Comparison of ENCODE assay signal across 1 fruit fly cellular context in genomic region chr3R:15836864-15837824, dm6.
A peak's percentile ranks its signal among the peaks of the same experiment; 100 is the strongest.
TF ChIP-seq lines count a peak whose summit lies in the region.

Gene ND-23, minus strand, starts transcription at chr3R:15837117.
Gene spn-E, plus strand, starts transcription at chr3R:15837419.

TF ChIP-seq in whole organism, embryonic, 481 proteins besides CTCF, POLR2A, EP300 and RAD21 (continued from another document and continues in another):
- TF ChIP-seq gcm2 (GFP tag; optimal IDR thresholded peaks at IDR 0.05; lab: Kevin White, UChicago), result no peak
- TF ChIP-seq CG2889 (GFP tag; IDR thresholded peaks at IDR 0.05; lab: Robert Waterston, UW), result no peak
- no peak for TF ChIP-seq ftz-f1 (GFP tag; optimal IDR thresholded peaks at IDR 0.05; lab: Kevin White, UChicago)
- peak; percentile 62; the same call in 1 of the 2 replicates for TF ChIP-seq Rfx (GFP tag; IDR thresholded peaks at IDR 0.05; lab: Robert Waterston, UW)
- TF ChIP-seq so (GFP tag; IDR thresholded peaks at IDR 0.05; lab: Robert Waterston, UW), result no peak
- TF ChIP-seq CG17912 (GFP tag; optimal IDR thresholded peaks at IDR 0.05; lab: Kevin White, UChicago), result no peak
- peak; percentile 79 for TF ChIP-seq stwl (tag; optimal IDR thresholded peaks at IDR 0.05; lab: Kevin White, UChicago)
- no peak for TF ChIP-seq CG12071 (GFP tag; optimal IDR thresholded peaks at IDR 0.05; lab: Kevin White, UChicago)
- TF ChIP-seq amos (GFP tag; IDR thresholded peaks at IDR 0.05; lab: Robert Waterston, UW; ENCODE audit: partially characterized antibody), result peak; percentile 69
- no peak for TF ChIP-seq fru (optimal IDR thresholded peaks at IDR 0.05; lab: Kevin White, UChicago)
- TF ChIP-seq pho (GFP tag; optimal IDR thresholded peaks at IDR 0.05; lab: Kevin White, UChicago), result no peak
- peak; percentile 48 for TF ChIP-seq ssp (GFP tag; IDR thresholded peaks at IDR 0.05; lab: Robert Waterston, UW)
- no peak for TF ChIP-seq en (GFP tag; optimal IDR thresholded peaks at IDR 0.05; lab: Kevin White, UChicago)
- TF ChIP-seq CG32767 (GFP tag; IDR thresholded peaks at IDR 0.05; lab: Robert Waterston, UW), result no peak
- no peak for TF ChIP-seq Hand (GFP tag; optimal IDR thresholded peaks at IDR 0.05; lab: Kevin White, UChicago)
- no peak for TF ChIP-seq Tbp (GFP tag; optimal IDR thresholded peaks at IDR 0.05; lab: Kevin White, UChicago)
- peak; percentile 72 for TF ChIP-seq CG9932 (GFP tag; IDR thresholded peaks at IDR 0.05; lab: Robert Waterston, UW)
- TF ChIP-seq mam (GFP tag; optimal IDR thresholded peaks at IDR 0.05; lab: Kevin White, UChicago), result peak; percentile 1
- no peak for TF ChIP-seq CG9437 (GFP tag; optimal IDR thresholded peaks at IDR 0.05; lab: Kevin White, UChicago)
- TF ChIP-seq Fer1 (GFP tag; optimal IDR thresholded peaks at IDR 0.05; lab: Kevin White, UChicago), result no peak
- no peak for TF ChIP-seq CG18011 (GFP tag; optimal IDR thresholded peaks at IDR 0.05; lab: Kevin White, UChicago)
- TF ChIP-seq dm (GFP tag; optimal IDR thresholded peaks at IDR 0.05; lab: Kevin White, UChicago), result no peak
- no peak for TF ChIP-seq CG4854 (GFP tag; optimal IDR thresholded peaks at IDR 0.05; lab: Kevin White, UChicago)
- no peak for TF ChIP-seq eyg (GFP tag; optimal IDR thresholded peaks at IDR 0.05; lab: Kevin White, UChicago)
- TF ChIP-seq CG15514 (GFP tag; optimal IDR thresholded peaks at IDR 0.05; lab: Kevin White, UChicago), result peak; percentile 48
- TF ChIP-seq esg (GFP tag; conservative IDR thresholded peaks at IDR 0.05; lab: Robert Waterston, UW), result no peak
- peak; percentile 58 for TF ChIP-seq unpg (GFP tag; optimal IDR thresholded peaks at IDR 0.05; lab: Kevin White, UChicago)
- peak; percentile 6; the same call in 1 of the 2 replicates for TF ChIP-seq Ada2b (GFP tag; IDR thresholded peaks at IDR 0.05; lab: Robert Waterston, UW)
- peak; percentile 24 for TF ChIP-seq CG3281 (GFP tag; optimal IDR thresholded peaks at IDR 0.05; lab: Kevin White, UChicago)
- peak; percentile 82 for TF ChIP-seq row (GFP tag; IDR thresholded peaks at IDR 0.05; lab: Robert Waterston, UW)
- TF ChIP-seq sens-2 (GFP tag; IDR thresholded peaks at IDR 0.05; lab: Robert Waterston, UW), result no peak; the same call in 1 of the 2 replicates
- no peak for TF ChIP-seq Mes4 (GFP tag; optimal IDR thresholded peaks at IDR 0.05; lab: Kevin White, UChicago)
- peak; percentile 24; the same call in 1 of the 2 replicates for TF ChIP-seq Adf1 (GFP tag; IDR thresholded peaks at IDR 0.05; lab: Robert Waterston, UW)
- TF ChIP-seq sima (GFP tag; optimal IDR thresholded peaks at IDR 0.05; lab: Kevin White, UChicago), result no peak
- TF ChIP-seq Spps (tag; optimal IDR thresholded peaks at IDR 0.05; lab: Kevin White, UChicago), result no peak
- no peak for TF ChIP-seq NC2β (GFP tag; optimal IDR thresholded peaks at IDR 0.05; lab: Kevin White, UChicago)
- no peak for TF ChIP-seq crol (GFP tag; IDR thresholded peaks at IDR 0.05; lab: Robert Waterston, UW)
- peak; percentile 82 for TF ChIP-seq Sry-δ (GFP tag; optimal IDR thresholded peaks at IDR 0.05; lab: Kevin White, UChicago)
- peak; percentile 70 for TF ChIP-seq Bgb (GFP tag; IDR thresholded peaks at IDR 0.05; lab: Robert Waterston, UW; ENCODE audit: partially characterized antibody)
- TF ChIP-seq inv (GFP tag; IDR thresholded peaks at IDR 0.05; lab: Robert Waterston, UW; ENCODE audit: partially characterized antibody), result peak; percentile 75
- no peak for TF ChIP-seq CG6813 (GFP tag; optimal IDR thresholded peaks at IDR 0.05; lab: Kevin White, UChicago)
- no peak for TF ChIP-seq CG8359 (GFP tag; optimal IDR thresholded peaks at IDR 0.05; lab: Kevin White, UChicago; ENCODE audit: borderline replicate concordance)
- TF ChIP-seq prd (optimal IDR thresholded peaks at IDR 0.05; lab: Kevin White, UChicago), result no peak
- peak; percentile 58 for TF ChIP-seq prd (GFP tag; IDR thresholded peaks at IDR 0.05; lab: Robert Waterston, UW)
- no peak for TF ChIP-seq CG11560 (tag; IDR thresholded peaks at IDR 0.05; lab: Robert Waterston, UW)
- peak; percentile 86 for TF ChIP-seq unc-4 (GFP tag; IDR thresholded peaks at IDR 0.05; lab: Robert Waterston, UW; ENCODE audit: partially characterized antibody)
- peak; percentile 14; the same call in 1 of the 2 replicates for TF ChIP-seq CG5953 (GFP tag; IDR thresholded peaks at IDR 0.05; lab: Robert Waterston, UW)
- no peak for TF ChIP-seq nau (GFP tag; optimal IDR thresholded peaks at IDR 0.05; lab: Kevin White, UChicago)
- peak; percentile 81 for TF ChIP-seq MESR4 (GFP tag; optimal IDR thresholded peaks at IDR 0.05; lab: Kevin White, UChicago)
- no peak for TF ChIP-seq ab (GFP tag; optimal IDR thresholded peaks at IDR 0.05; lab: Kevin White, UChicago)
- no peak for TF ChIP-seq sqz (GFP tag; optimal IDR thresholded peaks at IDR 0.05; lab: Kevin White, UChicago)
- TF ChIP-seq CG3163 (GFP tag; optimal IDR thresholded peaks at IDR 0.05; lab: Kevin White, UChicago), result no peak
- TF ChIP-seq CG2875 (GFP tag; optimal IDR thresholded peaks at IDR 0.05; lab: Kevin White, UChicago), result no peak
- TF ChIP-seq wdn (GFP tag; IDR thresholded peaks at IDR 0.05; lab: Robert Waterston, UW), result peak; percentile 43; the same call in 1 of the 2 replicates
- peak; percentile 18; the same call in 1 of the 3 replicates for TF ChIP-seq Aef1 (GFP tag; IDR thresholded peaks at IDR 0.05; lab: Robert Waterston, UW)
- TF ChIP-seq exex (tag; optimal IDR thresholded peaks at IDR 0.05; lab: Kevin White, UChicago), result no peak
- TF ChIP-seq bigmax (GFP tag; optimal IDR thresholded peaks at IDR 0.05; lab: Kevin White, UChicago), result peak; percentile 96
- no peak for TF ChIP-seq TFAM (GFP tag; optimal IDR thresholded peaks at IDR 0.05; lab: Kevin White, UChicago)
- no peak for TF ChIP-seq CG3726 (GFP tag; IDR thresholded peaks at IDR 0.05; lab: Robert Waterston, UW)
- peak; percentile 46; the same call in 1 of the 3 replicates for TF ChIP-seq CG14860 (GFP tag; IDR thresholded peaks at IDR 0.05; lab: Robert Waterston, UW; ENCODE audit: partially characterized antibody)
- peak; percentile 48 for TF ChIP-seq CG7372 (GFP tag; IDR thresholded peaks at IDR 0.05; lab: Robert Waterston, UW)
- TF ChIP-seq peb (GFP tag; IDR thresholded peaks at IDR 0.05; lab: Robert Waterston, UW), result no peak
- TF ChIP-seq zen2 (GFP tag; IDR thresholded peaks at IDR 0.05; lab: Robert Waterston, UW; ENCODE audit: partially characterized antibody), result peak; percentile 10; the same call in 1 of the 3 replicates
- no peak for TF ChIP-seq slou (GFP tag; optimal IDR thresholded peaks at IDR 0.05; lab: Kevin White, UChicago)
- TF ChIP-seq CG17829 (tag; optimal IDR thresholded peaks at IDR 0.05; lab: Kevin White, UChicago), result peak; percentile 85
- no peak for TF ChIP-seq CG12104 (GFP tag; optimal IDR thresholded peaks at IDR 0.05; lab: Kevin White, UChicago)
- no peak for TF ChIP-seq Dad (GFP tag; optimal IDR thresholded peaks at IDR 0.05; lab: Kevin White, UChicago)
- no peak for TF ChIP-seq CG12236 (GFP tag; optimal IDR thresholded peaks at IDR 0.05; lab: Kevin White, UChicago)
- TF ChIP-seq btn (GFP tag; optimal IDR thresholded peaks at IDR 0.05; lab: Kevin White, UChicago), result no peak
- TF ChIP-seq chif (GFP tag; optimal IDR thresholded peaks at IDR 0.05; lab: Kevin White, UChicago), result no peak
- TF ChIP-seq phol (tag; optimal IDR thresholded peaks at IDR 0.05; lab: Kevin White, UChicago), result peak; percentile 73
- peak; percentile 29 for TF ChIP-seq az2 (GFP tag; optimal IDR thresholded peaks at IDR 0.05; lab: Kevin White, UChicago)
- no peak for TF ChIP-seq nerfin-1 (tag; optimal IDR thresholded peaks at IDR 0.05; lab: Kevin White, UChicago)
- peak; percentile 53 for TF ChIP-seq Fer2 (tag; optimal IDR thresholded peaks at IDR 0.05; lab: Kevin White, UChicago)
- no peak for TF ChIP-seq CG33213 (GFP tag; optimal IDR thresholded peaks at IDR 0.05; lab: Kevin White, UChicago)
- peak; percentile 77 for TF ChIP-seq CG16813 (GFP tag; IDR thresholded peaks at IDR 0.05; lab: Robert Waterston, UW; ENCODE audit: partially characterized antibody)
- no peak for TF ChIP-seq Mrtf (GFP tag; IDR thresholded peaks at IDR 0.05; lab: Robert Waterston, UW)
- TF ChIP-seq lab (GFP tag; optimal IDR thresholded peaks at IDR 0.05; lab: Kevin White, UChicago), result no peak
- TF ChIP-seq pfk (GFP tag; optimal IDR thresholded peaks at IDR 0.05; lab: Kevin White, UChicago), result no peak
- TF ChIP-seq Dip2 (GFP tag; IDR thresholded peaks at IDR 0.05; lab: Robert Waterston, UW), result no peak
- TF ChIP-seq Atf-2 (GFP tag; optimal IDR thresholded peaks at IDR 0.05; lab: Kevin White, UChicago), result no peak
- TF ChIP-seq CG15011 (GFP tag; optimal IDR thresholded peaks at IDR 0.05; lab: Kevin White, UChicago), result no peak
- peak; percentile 13 for TF ChIP-seq fd3F (GFP tag; optimal IDR thresholded peaks at IDR 0.05; lab: Kevin White, UChicago)
- no peak for TF ChIP-seq Gsc (GFP tag; IDR thresholded peaks at IDR 0.05; lab: Robert Waterston, UW)
- TF ChIP-seq gt (GFP tag; IDR thresholded peaks at IDR 0.05; lab: Robert Waterston, UW), result no peak
- no peak for TF ChIP-seq CG8281 (tag; optimal IDR thresholded peaks at IDR 0.05; lab: Kevin White, UChicago)
- TF ChIP-seq pb (GFP tag; optimal IDR thresholded peaks at IDR 0.05; lab: Kevin White, UChicago), result no peak
- TF ChIP-seq CG6689 (GFP tag; IDR thresholded peaks at IDR 0.05; lab: Robert Waterston, UW), result peak; percentile 57; the same call in 1 of the 2 replicates
- no peak for TF ChIP-seq Nf-YC (tag; optimal IDR thresholded peaks at IDR 0.05; lab: Kevin White, UChicago)
- no peak for TF ChIP-seq B-H2 (GFP tag; optimal IDR thresholded peaks at IDR 0.05; lab: Kevin White, UChicago)
- no peak for TF ChIP-seq dmrt99B (tag; optimal IDR thresholded peaks at IDR 0.05; lab: Kevin White, UChicago)
- no peak for TF ChIP-seq dan (GFP tag; IDR thresholded peaks at IDR 0.05; lab: Robert Waterston, UW)
- no peak for TF ChIP-seq Kr (GFP tag; optimal IDR thresholded peaks at IDR 0.05; lab: Kevin White, UChicago)
- TF ChIP-seq MBD-R2 (GFP tag; IDR thresholded peaks at IDR 0.05; lab: Robert Waterston, UW), result peak; percentile 30
- TF ChIP-seq CG11247 (GFP tag; IDR thresholded peaks at IDR 0.05; lab: Robert Waterston, UW), result no peak
- no peak for TF ChIP-seq slp2 (GFP tag; optimal IDR thresholded peaks at IDR 0.05; lab: Kevin White, UChicago)
- no peak for TF ChIP-seq CG7357 (GFP tag; IDR thresholded peaks at IDR 0.05; lab: Robert Waterston, UW)
- TF ChIP-seq trh (GFP tag; optimal IDR thresholded peaks at IDR 0.05; lab: Kevin White, UChicago), result peak; percentile 31
- TF ChIP-seq CrebB (tag; optimal IDR thresholded peaks at IDR 0.05; lab: Kevin White, UChicago), result no peak
- TF ChIP-seq CkIIα-i1 (GFP tag; IDR thresholded peaks at IDR 0.05; lab: Robert Waterston, UW), result no peak
- TF ChIP-seq sim (GFP tag; IDR thresholded peaks at IDR 0.05; lab: Robert Waterston, UW), result no peak
- peak; percentile 14 for TF ChIP-seq CG12155 (GFP tag; optimal IDR thresholded peaks at IDR 0.05; lab: Kevin White, UChicago)
- TF ChIP-seq repo (GFP tag; optimal IDR thresholded peaks at IDR 0.05; lab: Kevin White, UChicago), result no peak
- no peak for TF ChIP-seq salm (tag; optimal IDR thresholded peaks at IDR 0.05; lab: Kevin White, UChicago)
- TF ChIP-seq da (GFP tag; optimal IDR thresholded peaks at IDR 0.05; lab: Kevin White, UChicago), result no peak
- no peak for TF ChIP-seq CG31224 (GFP tag; IDR thresholded peaks at IDR 0.05; lab: Robert Waterston, UW)
- TF ChIP-seq CG4360 (GFP tag; IDR thresholded peaks at IDR 0.05; lab: Robert Waterston, UW), result no peak
- no peak for TF ChIP-seq schlank (tag; optimal IDR thresholded peaks at IDR 0.05; lab: Kevin White, UChicago)
- no peak for TF ChIP-seq grn (GFP tag; optimal IDR thresholded peaks at IDR 0.05; lab: Kevin White, UChicago)
- peak; percentile 66 for TF ChIP-seq CG4424 (GFP tag; optimal IDR thresholded peaks at IDR 0.05; lab: Kevin White, UChicago)
- no peak for TF ChIP-seq mirr (GFP tag; optimal IDR thresholded peaks at IDR 0.05; lab: Kevin White, UChicago)
- TF ChIP-seq CG13624 (GFP tag; optimal IDR thresholded peaks at IDR 0.05; lab: Kevin White, UChicago), result no peak
- TF ChIP-seq Dp (GFP tag; optimal IDR thresholded peaks at IDR 0.05; lab: Kevin White, UChicago), result peak; percentile 80
- no peak for TF ChIP-seq HLH54F (GFP tag; optimal IDR thresholded peaks at IDR 0.05; lab: Kevin White, UChicago)
- no peak for TF ChIP-seq CG11456 (GFP tag; IDR thresholded peaks at IDR 0.05; lab: Robert Waterston, UW)
- TF ChIP-seq CG2116 (GFP tag; optimal IDR thresholded peaks at IDR 0.05; lab: Kevin White, UChicago), result peak; percentile 76
- 0 out of 2 replicates have a peak, but pooled peaks have one; percentile 23 for TF ChIP-seq CG11085 (GFP tag; IDR thresholded peaks at IDR 0.05; lab: Robert Waterston, UW)
- TF ChIP-seq org-1 (GFP tag; optimal IDR thresholded peaks at IDR 0.05; lab: Kevin White, UChicago), result no peak
- TF ChIP-seq Myb (GFP tag; optimal IDR thresholded peaks at IDR 0.05; lab: Kevin White, UChicago), result peak; percentile 36
- no peak for TF ChIP-seq gcm (GFP tag; optimal IDR thresholded peaks at IDR 0.05; lab: Kevin White, UChicago)
- TF ChIP-seq CG12769 (tag; optimal IDR thresholded peaks at IDR 0.05; lab: Kevin White, UChicago), result no peak
- TF ChIP-seq dpn (GFP tag; optimal IDR thresholded peaks at IDR 0.05; lab: Kevin White, UChicago), result peak in 1 of 2 experiments; percentile 60
- peak; percentile 57 for TF ChIP-seq vvl (GFP tag; IDR thresholded peaks at IDR 0.05; lab: Robert Waterston, UW)
- TF ChIP-seq Hmr (GFP tag; optimal IDR thresholded peaks at IDR 0.05; lab: Kevin White, UChicago), result peak; percentile 57
- TF ChIP-seq HHEX (GFP tag; optimal IDR thresholded peaks at IDR 0.05; lab: Kevin White, UChicago), result no peak
- TF ChIP-seq CG10209 (GFP tag; optimal IDR thresholded peaks at IDR 0.05; lab: Kevin White, UChicago), result peak; percentile 61
- TF ChIP-seq grau (tag; optimal IDR thresholded peaks at IDR 0.05; lab: Kevin White, UChicago), result peak; percentile 68
- no peak for TF ChIP-seq BtbVII (GFP tag; optimal IDR thresholded peaks at IDR 0.05; lab: Kevin White, UChicago)
- peak; percentile 41 for TF ChIP-seq YL-1 (GFP tag; optimal IDR thresholded peaks at IDR 0.05; lab: Kevin White, UChicago)
- no peak for TF ChIP-seq kay (GFP tag; optimal IDR thresholded peaks at IDR 0.05; lab: Kevin White, UChicago)
- TF ChIP-seq Nf-YA (GFP tag; IDR thresholded peaks at IDR 0.05; lab: Robert Waterston, UW), result no peak
- peak; percentile 49 for TF ChIP-seq CG33557 (GFP tag; optimal IDR thresholded peaks at IDR 0.05; lab: Kevin White, UChicago)
- TF ChIP-seq Hr51 (GFP tag; optimal IDR thresholded peaks at IDR 0.05; lab: Kevin White, UChicago), result no peak
- TF ChIP-seq GATAe (GFP tag; conservative IDR thresholded peaks at IDR 0.05; lab: Robert Waterston, UW), result 0 out of 2 replicates have a peak, but pooled peaks have one; percentile 14
- TF ChIP-seq Hmx (GFP tag; optimal IDR thresholded peaks at IDR 0.05; lab: Kevin White, UChicago), result no peak
